Worm (Caenorhabditis elegans) whole organism, midembryonic: ENCODE results near the gene gab-1.

ENCODE experiments used
- cog-1 ChIP-seq: sonication (generic microtip); optimal IDR thresholded peaks from 2 replicates; lab custom pipeline; 2016; ENCODE audit warnings: missing genetic modification characterization, missing compliant biosample characterization
- ref-1 ChIP-seq: fragments of 200-800 bp; sonication (Bioruptor generic); conservative IDR thresholded peaks from 2 replicates; pipeline ENCODE4 v1.3.6; 2022; ENCODE audit warnings: missing genetic modification reagents, missing genetic modification characterization, missing compliant biosample characterization
- ztf-23 ChIP-seq: fragments of 200-800 bp; sonication (Bioruptor generic); IDR thresholded peaks from 2 replicates; pipeline ENCODE4 v1.3.6; 2022; ENCODE audit warnings: missing genetic modification reagents, missing genetic modification characterization, missing compliant biosample characterization

DNA sequence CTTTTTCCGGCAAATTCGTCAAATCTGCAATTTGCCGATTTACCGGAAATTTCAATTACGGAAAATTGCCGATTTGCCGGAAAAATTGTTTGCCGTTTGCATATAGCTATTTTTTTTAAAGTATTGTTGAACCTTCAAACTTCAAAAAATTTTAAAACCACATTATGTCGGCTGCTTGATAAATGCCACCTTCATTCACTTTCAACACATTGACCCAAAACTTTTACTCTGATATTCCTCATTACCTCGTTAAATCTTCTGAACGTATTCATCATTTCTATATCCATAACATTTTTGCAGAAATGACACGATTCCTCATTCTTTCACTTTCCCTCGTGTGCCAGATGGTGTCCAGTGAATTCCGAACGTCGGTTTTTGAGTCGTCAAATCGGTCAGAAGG lies 49.5 kb upstream of the gab-1 start, which contains the start of gene Y37D8A.3:
- TF ChIP-seq ref-1 (no peak), ztf-23 (GFP tag; lab: Robert Waterston, UW) (no peak), cog-1 (tag; lab: Kevin White, UChicago) (no peak)
